Fruit fly (Drosophila melanogaster): Measurements from ENCODE around the gene CG31680.

Gene CG31680

dm6 chr2L:20639821-20640220, at the start of gene CG31680:
TSS of gene CG31680 (plus strand) at chr2L:20640121.
- TF ChIP-seq usp (GFP tag; optimal IDR thresholded peaks at IDR 0.05), result no peak
- TF ChIP-seq Dll (optimal IDR thresholded peaks at IDR 0.05), result no peak
- TF ChIP-seq pan (optimal IDR thresholded peaks at IDR 0.05), result no peak
- no peak for TF ChIP-seq psq (optimal IDR thresholded peaks at IDR 0.05)
- no peak for TF ChIP-seq CG8478 (optimal IDR thresholded peaks at IDR 0.05)
- no peak for TF ChIP-seq EcR (GFP tag; optimal IDR thresholded peaks at IDR 0.05)

dm6 chr2L:20597744-20598143, 42.2 kb upstream of the CG31680 start:
- TF ChIP-seq Dll (optimal IDR thresholded peaks at IDR 0.05) (no peak), psq (optimal IDR thresholded peaks at IDR 0.05) (no peak), usp (GFP tag; optimal IDR thresholded peaks at IDR 0.05) (no peak), pan (optimal IDR thresholded peaks at IDR 0.05) (no peak), EcR (GFP tag; optimal IDR thresholded peaks at IDR 0.05) (no peak), CG8478 (optimal IDR thresholded peaks at IDR 0.05) (no peak)

- no peak for TF ChIP-seq psq (optimal IDR thresholded peaks at IDR 0.05)
- TF ChIP-seq EcR (GFP tag; optimal IDR thresholded peaks at IDR 0.05), result no peak
- TF ChIP-seq CG8478 (optimal IDR thresholded peaks at IDR 0.05), result no peak
- no peak for TF ChIP-seq Dll (optimal IDR thresholded peaks at IDR 0.05)
- no peak for TF ChIP-seq pan (optimal IDR thresholded peaks at IDR 0.05)
- no peak for TF ChIP-seq usp (GFP tag; optimal IDR thresholded peaks at IDR 0.05)
These were observed 38.6 kb upstream of the CG31680 start for dm6 chr2L:20601282-20601681.

dm6 chr2L:20604096-20604495, 35.8 kb upstream of the CG31680 start, which contains the start of gene CG31677:
TSS of gene CG31677 (minus strand) at chr2L:20604196.
- TF ChIP-seq EcR (GFP tag; optimal IDR thresholded peaks at IDR 0.05) (no peak), psq (optimal IDR thresholded peaks at IDR 0.05) (no peak), Dll (optimal IDR thresholded peaks at IDR 0.05) (no peak), pan (optimal IDR thresholded peaks at IDR 0.05) (no peak), CG8478 (optimal IDR thresholded peaks at IDR 0.05) (no peak), usp (GFP tag; optimal IDR thresholded peaks at IDR 0.05) (no peak)

dm6 chr2L:20614222-20614621, 25.7 kb upstream of the CG31680 start, which contains the start of gene CG15475:
TSS of gene CG15475 (plus strand) at chr2L:20614522.
- TF ChIP-seq Dll (optimal IDR thresholded peaks at IDR 0.05) (no peak), pan (optimal IDR thresholded peaks at IDR 0.05) (no peak), EcR (GFP tag; optimal IDR thresholded peaks at IDR 0.05) (no peak), psq (optimal IDR thresholded peaks at IDR 0.05) (no peak), CG8478 (optimal IDR thresholded peaks at IDR 0.05) (no peak), usp (GFP tag; optimal IDR thresholded peaks at IDR 0.05) (no peak)

- no peak for TF ChIP-seq psq (optimal IDR thresholded peaks at IDR 0.05)
- no peak for TF ChIP-seq usp (GFP tag; optimal IDR thresholded peaks at IDR 0.05)
- TF ChIP-seq pan (optimal IDR thresholded peaks at IDR 0.05), result no peak
- TF ChIP-seq CG8478 (optimal IDR thresholded peaks at IDR 0.05), result no peak
- no peak for TF ChIP-seq Dll (optimal IDR thresholded peaks at IDR 0.05)
- no peak for TF ChIP-seq EcR (GFP tag; optimal IDR thresholded peaks at IDR 0.05)
These were observed 5.7 kb upstream of the CG31680 start, which contains the start of gene CG17472 for dm6 chr2L:20634215-20634614. TSS of gene CG17472 (plus strand) at chr2L:20634515.

- no peak for TF ChIP-seq CG8478 (optimal IDR thresholded peaks at IDR 0.05)
- no peak for TF ChIP-seq usp (GFP tag; optimal IDR thresholded peaks at IDR 0.05)
- TF ChIP-seq pan (optimal IDR thresholded peaks at IDR 0.05), result no peak
- no peak for TF ChIP-seq psq (optimal IDR thresholded peaks at IDR 0.05)
- TF ChIP-seq Dll (optimal IDR thresholded peaks at IDR 0.05), result no peak
- TF ChIP-seq EcR (GFP tag; optimal IDR thresholded peaks at IDR 0.05), result no peak
These were observed 1.5 kb upstream of the CG31680 start for dm6 chr2L:20638413-20638812.

dm6 chr2L:20640617-20641016, 696 bp downstream of the CG31680 start, which contains the start of gene Sfp38D:
TSS of gene Sfp38D (plus strand) at chr2L:20640917.
- TF ChIP-seq EcR (GFP tag; optimal IDR thresholded peaks at IDR 0.05) (no peak), Dll (optimal IDR thresholded peaks at IDR 0.05) (no peak), usp (GFP tag; optimal IDR thresholded peaks at IDR 0.05) (no peak), pan (optimal IDR thresholded peaks at IDR 0.05) (no peak), psq (optimal IDR thresholded peaks at IDR 0.05) (no peak), CG8478 (optimal IDR thresholded peaks at IDR 0.05) (no peak)

dm6 chr2L:20643144-20643543, 3.2 kb downstream of the CG31680 start, which contains the start of gene CG17470:
TSS of gene CG17470 (minus strand) at chr2L:20643244.
- TF ChIP-seq CG8478 (optimal IDR thresholded peaks at IDR 0.05) (no peak), pan (optimal IDR thresholded peaks at IDR 0.05) (no peak), psq (optimal IDR thresholded peaks at IDR 0.05) (no peak), Dll (optimal IDR thresholded peaks at IDR 0.05) (no peak), EcR (GFP tag; optimal IDR thresholded peaks at IDR 0.05) (no peak), usp (GFP tag; optimal IDR thresholded peaks at IDR 0.05) (no peak)

- TF ChIP-seq usp (GFP tag; optimal IDR thresholded peaks at IDR 0.05), result no peak
- TF ChIP-seq Dll (optimal IDR thresholded peaks at IDR 0.05), result no peak
- TF ChIP-seq CG8478 (optimal IDR thresholded peaks at IDR 0.05), result no peak
- no peak for TF ChIP-seq pan (optimal IDR thresholded peaks at IDR 0.05)
- no peak for TF ChIP-seq psq (optimal IDR thresholded peaks at IDR 0.05)
- TF ChIP-seq EcR (GFP tag; optimal IDR thresholded peaks at IDR 0.05), result no peak
These were observed 5.5 kb downstream of the CG31680 start, which contains the start of the genes phr6-4 and CG2608 for dm6 chr2L:20645394-20645869. TSS of gene phr6-4 (minus strand) at chr2L:20645791. TSS of gene CG2608 (plus strand) at chr2L:20645822.

- TF ChIP-seq pan (optimal IDR thresholded peaks at IDR 0.05) (no peak), EcR (GFP tag; optimal IDR thresholded peaks at IDR 0.05) (no peak), psq (optimal IDR thresholded peaks at IDR 0.05) (no peak), Dll (optimal IDR thresholded peaks at IDR 0.05) (no peak), CG8478 (optimal IDR thresholded peaks at IDR 0.05) (no peak), usp (GFP tag; optimal IDR thresholded peaks at IDR 0.05) (no peak)
These were observed 7.5 kb downstream of the CG31680 start for dm6 chr2L:20647240-20647908.

- no peak for TF ChIP-seq pan (optimal IDR thresholded peaks at IDR 0.05)
- TF ChIP-seq usp (GFP tag; optimal IDR thresholded peaks at IDR 0.05), result no peak
- no peak for TF ChIP-seq EcR (GFP tag; optimal IDR thresholded peaks at IDR 0.05)
- TF ChIP-seq psq (optimal IDR thresholded peaks at IDR 0.05), result no peak
- TF ChIP-seq CG8478 (optimal IDR thresholded peaks at IDR 0.05), result no peak
- TF ChIP-seq Dll (optimal IDR thresholded peaks at IDR 0.05), result no peak
These were observed 8.7 kb downstream of the CG31680 start, which contains the start of gene CG18810 for dm6 chr2L:20648612-20649011. TSS of gene CG18810 (plus strand) at chr2L:20648912.

All from whole organism.